Fruit fly (Drosophila melanogaster): ENCODE results near the gene bero.

- TF ChIP-seq Sin3A (optimal IDR thresholded peaks at IDR 0.05) (no peak), ttk (optimal IDR thresholded peaks at IDR 0.05) (no peak), h (optimal IDR thresholded peaks at IDR 0.05) (no peak), insv (optimal IDR thresholded peaks at IDR 0.05) (no peak)
Measured at dm6 chr2L:20885889-20886507, 27.5 kb downstream of the bero start.

Data from Kc167 (cell line).